Worm (Caenorhabditis elegans): ENCODE measurements around the gene tat-1.

DNA sequence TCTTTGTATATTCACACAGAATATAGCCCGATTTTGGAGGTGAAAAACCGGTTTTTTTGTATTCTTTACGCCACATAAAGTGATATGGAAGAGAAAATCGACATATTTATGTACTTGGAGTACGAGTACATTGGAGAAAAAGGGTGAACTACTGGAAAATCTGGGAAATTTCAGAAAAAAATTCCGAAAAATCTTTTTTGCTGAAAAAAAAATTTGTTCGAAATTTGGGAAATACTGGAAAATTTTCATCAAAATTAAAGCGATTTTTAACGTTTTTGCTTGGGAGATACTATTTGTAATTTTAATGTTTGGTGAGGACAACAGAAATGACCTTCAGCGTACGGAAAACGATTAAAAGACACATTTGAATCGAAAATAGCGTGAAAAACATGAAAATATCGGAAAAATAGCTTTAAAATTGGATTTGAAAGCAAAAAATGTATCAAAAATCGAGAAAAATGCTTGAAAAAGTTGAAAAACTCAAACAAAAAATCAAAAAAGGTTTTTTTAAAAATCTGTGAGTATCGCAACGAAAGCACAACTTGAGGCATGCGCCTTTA is 4.4 kb upstream of the tat-1 start:
- TF ChIP-seq Y53G8AR.9 (GFP tag; conservative IDR thresholded peaks at IDR 0.05) (no peak), somi-1 (GFP tag; optimal IDR thresholded peaks at IDR 0.05) (no peak), madf-10 (tag; optimal IDR thresholded peaks at IDR 0.05) (no peak), madf-8 (GFP tag; conservative IDR thresholded peaks at IDR 0.05) (no peak), nfya-2 (GFP tag; IDR thresholded peaks at IDR 0.05) (no peak), snpc-1.1 (tag; optimal IDR thresholded peaks at IDR 0.05; ENCODE audit: insufficient read depth) (no peak), hlh-12 (tag; optimal IDR thresholded peaks at IDR 0.05) (no peak)

Measured in whole organism, young adult.